Worm (Caenorhabditis elegans) whole organism, L3 larva: ENCODE data around the gene gpa-6.

Source experiments
- ceh-28 ChIP-seq: fragments of 150-350 bp; optimal IDR thresholded peaks from 2 replicates; lab custom pipeline; 2014; ENCODE audit warnings: missing biosample characterization, missing genetic modification reagents, missing genetic modification characterization
- ceh-82 ChIP-seq: fragments of 150-350 bp; optimal IDR thresholded peaks from 2 replicates; lab custom pipeline; 2014; ENCODE audit warnings: missing biosample characterization, missing genetic modification characterization
- egl-27 ChIP-seq: sonication (generic microtip); optimal IDR thresholded peaks from 4 replicates; lab custom pipeline; 2017; ENCODE audit warnings: missing biosample characterization, missing genetic modification reagents, missing genetic modification characterization
- egl-5 ChIP-seq: fragments of 150-350 bp; optimal IDR thresholded peaks from 2 replicates; lab custom pipeline; 2017; ENCODE audit warnings: missing biosample characterization, missing genetic modification reagents, missing genetic modification characterization, inconsistent platforms
- elt-2 ChIP-seq: sonication (generic microtip); optimal IDR thresholded peaks from 2 replicates; lab custom pipeline; 2016; ENCODE audit warnings: missing genetic modification reagents, mild to moderate bottlenecking, missing genetic modification characterization, missing compliant biosample characterization
- elt-3 ChIP-seq, 3 experiments: fragments of 150-350 bp in 1 of 3; sonication (generic microtip) in 2 of 3; optimal IDR thresholded peaks; 2 replicates in 2 of 3; 4 replicates in 1 of 3; lab custom pipeline; 2014 to 2017; ENCODE audit warnings: missing biosample characterization in 3 of 3, missing genetic modification characterization in 3 of 3
- fkh-2 ChIP-seq: fragments of 150-350 bp; optimal IDR thresholded peaks from 2 replicates; lab custom pipeline; 2014; ENCODE audit warnings: missing biosample characterization, missing genetic modification reagents, missing genetic modification characterization
- hmg-11 ChIP-seq: sonication (generic microtip); optimal IDR thresholded peaks from 2 replicates; lab custom pipeline; 2016; ENCODE audit warnings: missing genetic modification characterization, missing compliant biosample characterization
- jun-1 ChIP-seq: fragments of 150-350 bp; optimal IDR thresholded peaks from 2 replicates; lab custom pipeline; 2014; ENCODE audit warnings: missing biosample characterization, missing genetic modification reagents, missing genetic modification characterization
- mdl-1 ChIP-seq: fragments of 150-350 bp; optimal IDR thresholded peaks from 2 replicates; lab custom pipeline; 2014; ENCODE audit warnings: missing biosample characterization, missing genetic modification characterization
- mml-1 ChIP-seq: fragments of 150-350 bp; sonication (generic microtip); optimal IDR thresholded peaks from 3 replicates; lab custom pipeline; 2014; ENCODE audit warnings: missing biosample characterization, missing genetic modification characterization
- nfya-1 ChIP-seq: sonication (generic microtip); optimal IDR thresholded peaks from 2 replicates; lab custom pipeline; 2017; ENCODE audit warnings: missing genetic modification characterization, mild to moderate bottlenecking, missing compliant biosample characterization, antibody characterized with exemption, moderate library complexity; ENCODE audit not compliant: insufficient read depth
- nhr-11 ChIP-seq: fragments of 150-350 bp; optimal IDR thresholded peaks from 2 replicates; lab custom pipeline; 2014; ENCODE audit warnings: missing biosample characterization, missing genetic modification characterization
- nhr-12 ChIP-seq: fragments of 150-350 bp; optimal IDR thresholded peaks from 2 replicates; lab custom pipeline; 2014; ENCODE audit warnings: missing biosample characterization, missing genetic modification characterization
- nhr-23 ChIP-seq: fragments of 150-350 bp; optimal IDR thresholded peaks from 2 replicates; lab custom pipeline; 2014; ENCODE audit warnings: missing biosample characterization, missing genetic modification reagents, missing genetic modification characterization
- nhr-25 ChIP-seq: sonication (generic microtip); optimal IDR thresholded peaks from 2 replicates; lab custom pipeline; 2017; ENCODE audit warnings: missing biosample characterization, missing genetic modification characterization
- nhr-28 ChIP-seq: fragments of 150-350 bp; optimal IDR thresholded peaks from 2 replicates; lab custom pipeline; 2014; ENCODE audit warnings: missing biosample characterization, missing genetic modification characterization
- nhr-67 ChIP-seq: fragments of 150-350 bp; optimal IDR thresholded peaks from 2 replicates; lab custom pipeline; 2014; ENCODE audit warnings: missing biosample characterization, missing genetic modification characterization
- nhr-76 ChIP-seq: fragments of 150-350 bp; sonication (generic microtip); optimal IDR thresholded peaks from 5 replicates; lab custom pipeline; 2014; ENCODE audit warnings: missing biosample characterization, missing genetic modification characterization
- nhr-77 ChIP-seq: fragments of 150-350 bp; optimal IDR thresholded peaks from 2 replicates; lab custom pipeline; 2014; ENCODE audit warnings: missing biosample characterization, missing genetic modification characterization
- pha-4 ChIP-seq: fragments of 150-350 bp; optimal IDR thresholded peaks from 2 replicates; lab custom pipeline; 2014; ENCODE audit warnings: missing biosample characterization, missing genetic modification reagents, missing genetic modification characterization
- pqm-1 ChIP-seq: fragments of 150-350 bp; optimal IDR thresholded peaks from 2 replicates; lab custom pipeline; 2017; ENCODE audit warnings: missing biosample characterization, missing genetic modification characterization, inconsistent platforms
- sea-2 ChIP-seq: fragments of 150-350 bp; sonication (generic microtip); optimal IDR thresholded peaks from 4 replicates; lab custom pipeline; 2014; ENCODE audit warnings: missing biosample characterization, missing genetic modification reagents, missing genetic modification characterization
- skn-1 ChIP-seq: fragments of 150-350 bp; optimal IDR thresholded peaks from 2 replicates; lab custom pipeline; 2014; ENCODE audit warnings: missing biosample characterization, missing genetic modification characterization
- tbx-2 ChIP-seq: sonication (generic microtip); optimal IDR thresholded peaks from 2 replicates; lab custom pipeline; 2016; ENCODE audit warnings: mild to moderate bottlenecking, missing genetic modification characterization, missing compliant biosample characterization
- unc-62 ChIP-seq: fragments of 150-350 bp; sonication (generic microtip); optimal IDR thresholded peaks from 4 replicates; lab custom pipeline; 2014; ENCODE audit warnings: missing biosample characterization, missing genetic modification reagents, missing genetic modification characterization
- ztf-11 ChIP-seq: fragments of 150-350 bp; optimal IDR thresholded peaks from 2 replicates; lab custom pipeline; 2014; ENCODE audit warnings: missing biosample characterization, missing genetic modification characterization
- ztf-4 ChIP-seq: fragments of 150-350 bp; optimal IDR thresholded peaks from 2 replicates; lab custom pipeline; 2014; ENCODE audit warnings: missing biosample characterization, missing genetic modification characterization

gpa-6 gene

DNA sequence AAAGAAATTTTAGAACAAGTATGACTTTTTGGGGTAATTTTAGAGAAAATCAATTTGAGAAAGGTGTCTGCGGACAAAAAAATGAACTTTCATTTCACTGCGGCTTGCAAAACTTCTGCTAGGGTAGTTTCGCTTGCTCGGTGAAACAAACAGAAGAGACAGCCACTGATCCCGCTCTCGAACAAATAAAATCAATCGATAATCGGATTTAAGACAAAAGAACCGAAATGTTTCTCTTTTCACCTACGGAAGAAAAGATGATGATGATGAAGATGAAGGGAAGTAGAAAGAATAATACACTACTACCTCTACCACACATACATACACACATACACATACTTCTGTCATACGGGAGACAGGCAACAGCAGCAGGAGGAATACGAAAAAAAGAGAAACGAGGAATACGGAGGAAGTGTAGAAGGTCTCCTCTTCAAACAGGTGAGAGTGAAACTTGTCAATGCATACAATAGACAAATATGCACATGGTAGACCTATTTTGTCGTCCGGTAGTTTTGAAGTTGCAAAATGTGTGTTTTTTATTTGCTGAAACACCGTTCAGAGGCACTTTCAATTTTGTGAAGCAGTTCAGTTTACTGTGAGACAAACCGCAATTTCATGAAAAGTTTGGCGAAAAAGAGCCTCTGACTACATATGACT lies 33.8 kb upstream of the gpa-6 start:
- TF ChIP-seq egl-27 (tag; lab: Kevin White, UChicago) (no peak), ceh-28 (tag; lab: Kevin White, UChicago) (peak; percentile 65), nhr-25 (tag; lab: Kevin White, UChicago) (no peak), unc-62 (GFP tag; lab: Kevin White, UChicago) (no peak), tbx-2 (no peak), elt-3 (tag; optimal IDR thresholded peaks at IDR 0.05; lab: Kevin White, UChicago) (no peak), nhr-67 (tag; lab: Kevin White, UChicago) (no peak), pha-4 (tag; lab: Kevin White, UChicago) (peak; percentile 15), nhr-12 (no peak)

DNA sequence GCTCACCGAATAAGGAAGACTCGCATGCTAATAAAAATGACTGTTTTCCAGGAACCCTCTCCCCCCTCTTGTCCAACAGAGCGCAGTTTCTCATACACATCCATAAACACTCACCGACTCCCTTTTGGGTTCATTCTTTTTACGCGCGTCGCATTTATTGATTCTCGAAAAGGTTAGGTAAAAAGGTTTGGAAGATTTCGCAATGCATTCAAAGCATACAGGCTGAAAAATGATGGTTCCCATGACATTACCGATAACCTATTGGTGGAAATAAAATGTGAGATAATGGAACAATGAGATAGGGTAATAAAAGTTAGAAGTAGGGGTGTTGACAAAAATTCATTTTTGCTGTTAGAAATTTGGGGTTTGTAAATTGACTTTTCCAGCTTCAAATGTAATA lies 32.5 kb upstream of the gpa-6 start:
- TF ChIP-seq nhr-11 (tag; lab: Kevin White, UChicago): no peak
- no peak for TF ChIP-seq elt-2 (tag; lab: Kevin White, UChicago)
- TF ChIP-seq pha-4 (tag; lab: Kevin White, UChicago): peak; percentile 5

DNA sequence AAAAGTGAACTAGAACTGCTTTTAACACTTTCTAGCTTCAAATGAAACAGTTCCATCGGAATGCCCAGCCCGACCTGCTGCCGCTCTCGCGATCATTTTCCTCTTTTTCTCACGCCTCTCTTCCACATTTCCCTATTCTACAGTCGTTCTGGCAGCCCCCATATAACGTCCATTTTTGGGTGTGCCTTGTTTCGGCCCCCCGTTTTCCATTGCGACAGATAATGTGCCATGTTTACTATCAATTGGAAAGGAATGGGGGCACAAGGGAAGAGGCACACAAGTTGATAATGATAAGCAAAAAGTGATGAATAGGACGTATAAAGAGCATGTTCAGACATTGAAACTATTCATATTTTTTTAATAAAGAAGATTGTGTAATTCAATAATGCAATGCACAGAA lies 32.0 kb upstream of the gpa-6 start:
- TF ChIP-seq pqm-1: peak; percentile 85
- TF ChIP-seq jun-1 (tag; lab: Kevin White, UChicago): peak; percentile 49
- TF ChIP-seq nhr-67 (tag; lab: Kevin White, UChicago): no peak
- TF ChIP-seq elt-2 (tag; lab: Kevin White, UChicago): peak; percentile 97
- TF ChIP-seq skn-1 (tag; lab: Kevin White, UChicago): no peak
- no peak for TF ChIP-seq nhr-25 (tag; lab: Kevin White, UChicago)
- TF ChIP-seq pha-4 (tag; lab: Kevin White, UChicago): peak; percentile 62
- TF ChIP-seq egl-5 (tag; lab: Kevin White, UChicago): no peak
- peak; percentile 22 for TF ChIP-seq hmg-11 (tag; lab: Kevin White, UChicago)
- TF ChIP-seq nhr-28 (tag; lab: Kevin White, UChicago): no peak

DNA sequence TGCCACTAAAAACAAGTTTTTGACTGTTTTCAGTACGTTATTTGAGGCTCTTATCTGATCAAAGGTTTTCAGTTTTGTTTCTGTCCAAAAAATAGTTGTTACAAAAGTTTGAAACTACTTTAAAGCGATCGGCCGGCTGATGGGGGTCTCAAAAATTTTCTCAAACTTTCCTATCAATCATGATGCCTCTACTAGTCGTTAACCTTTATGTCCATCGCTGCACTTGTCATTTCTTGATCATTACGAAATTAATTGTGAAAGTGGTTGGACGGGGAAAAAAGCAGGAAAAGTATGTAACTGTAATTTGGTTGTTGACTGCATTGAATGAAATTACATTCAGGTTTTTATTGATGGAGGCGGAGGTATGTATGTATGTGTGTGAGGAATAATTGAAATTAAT lies 31.1 kb upstream of the gpa-6 start:
- TF ChIP-seq elt-2 (tag; lab: Kevin White, UChicago) (peak; percentile 5), fkh-2 (tag; lab: Kevin White, UChicago) (no peak), nhr-25 (tag; lab: Kevin White, UChicago) (peak; percentile 8), nhr-23 (tag; lab: Kevin White, UChicago) (no peak)

DNA sequence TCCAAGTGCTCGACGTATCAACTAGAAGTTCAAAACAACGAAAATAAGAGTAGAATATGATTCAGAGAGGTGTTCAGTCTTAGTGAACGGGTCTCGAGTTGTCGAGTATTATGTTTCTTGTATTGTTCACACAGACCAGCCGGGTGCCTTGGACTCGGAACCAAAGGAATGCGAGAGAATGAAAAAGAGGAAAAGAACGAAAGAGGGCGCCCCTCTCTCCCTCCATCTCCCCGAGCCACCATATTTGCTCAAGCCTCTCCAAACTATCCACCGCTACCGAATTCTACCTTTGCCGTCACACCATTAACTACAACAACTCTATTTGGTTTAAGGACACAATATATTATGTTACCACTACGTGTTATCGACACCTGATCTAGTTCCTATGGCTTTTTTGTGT lies 29.2 kb upstream of the gpa-6 start:
- peak; percentile 65 for TF ChIP-seq pha-4 (tag; lab: Kevin White, UChicago)
- TF ChIP-seq egl-27 (tag; lab: Kevin White, UChicago): no peak

DNA sequence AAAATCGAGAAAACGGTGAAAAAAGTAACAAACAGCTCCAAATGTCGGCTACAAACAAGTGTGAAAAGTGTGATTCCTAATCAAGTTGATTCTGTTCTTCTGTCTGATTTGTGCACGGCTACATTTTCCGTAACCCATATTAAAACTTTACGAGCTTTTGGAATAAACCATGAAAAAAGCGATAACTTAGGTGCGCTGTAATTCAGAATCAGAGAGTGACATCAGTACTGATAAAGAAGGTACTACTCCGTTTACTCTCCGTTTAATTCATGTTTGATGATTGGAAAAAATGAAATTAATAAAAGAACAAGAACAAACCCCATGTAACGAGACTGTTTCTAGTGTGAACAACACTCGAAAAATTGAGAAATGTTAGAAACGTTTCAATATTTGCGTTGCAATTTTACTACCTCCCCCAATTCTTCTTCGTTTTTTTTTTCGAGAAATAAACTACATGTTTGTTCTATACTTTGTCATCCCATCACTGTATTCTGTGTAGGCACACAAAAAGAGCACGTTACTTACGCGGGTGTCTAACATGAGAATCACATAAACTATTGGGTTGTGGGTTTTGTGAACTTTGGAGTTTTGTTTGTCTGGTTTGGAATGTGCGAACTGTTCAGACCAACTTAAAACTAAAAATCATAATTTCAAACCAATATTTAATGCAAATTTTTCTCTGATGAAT lies 28.5 kb upstream of the gpa-6 start:
- TF ChIP-seq hmg-11 (tag; lab: Kevin White, UChicago): no peak
- no peak for TF ChIP-seq nhr-67 (tag; lab: Kevin White, UChicago)
- TF ChIP-seq ztf-4: no peak
- TF ChIP-seq ceh-82 (tag; lab: Kevin White, UChicago): no peak
- TF ChIP-seq elt-2 (tag; lab: Kevin White, UChicago): peak; percentile 75
- TF ChIP-seq mml-1 (tag; lab: Kevin White, UChicago): no peak
- TF ChIP-seq jun-1 (tag; lab: Kevin White, UChicago): no peak
- peak; percentile 58 for TF ChIP-seq pha-4 (tag; lab: Kevin White, UChicago)
- no peak for TF ChIP-seq nhr-11 (tag; lab: Kevin White, UChicago)
- no peak for TF ChIP-seq nhr-23 (tag; lab: Kevin White, UChicago)
- TF ChIP-seq nhr-77 (tag; lab: Kevin White, UChicago): no peak
- no peak for TF ChIP-seq nhr-12
- no peak for TF ChIP-seq unc-62 (GFP tag; lab: Kevin White, UChicago)
- TF ChIP-seq sea-2 (GFP tag; lab: Kevin White, UChicago): no peak
- no peak for TF ChIP-seq nhr-28 (tag; lab: Kevin White, UChicago)
- TF ChIP-seq skn-1 (tag; lab: Kevin White, UChicago): no peak
- TF ChIP-seq mdl-1: no peak
- TF ChIP-seq ztf-11 (tag; lab: Kevin White, UChicago): no peak
- TF ChIP-seq nhr-76 (tag; lab: Kevin White, UChicago): no peak
- TF ChIP-seq pqm-1: peak; percentile 29
- TF ChIP-seq nfya-1 (tag; lab: Kevin White, UChicago): no peak
